Fruit fly (Drosophila melanogaster): ENCODE results near the gene dnc.

dnc gene

dm6 chrX:3273557-3273956 is 97.3 kb downstream of the dnc start:
- no peak for TF ChIP-seq Hnf4 (GFP tag; optimal IDR thresholded peaks at IDR 0.05)
- no peak for TF ChIP-seq dl (GFP tag; optimal IDR thresholded peaks at IDR 0.05; ENCODE audit: insufficient read depth in 1 of 2, partially characterized antibody in 2 of 2)
- TF ChIP-seq foxo (GFP tag; optimal IDR thresholded peaks at IDR 0.05): peak in 1 of 2 experiments; percentile 35
- no peak for TF ChIP-seq N (GFP tag; optimal IDR thresholded peaks at IDR 0.05)
- TF ChIP-seq usp (GFP tag; optimal IDR thresholded peaks at IDR 0.05): no peak
- no peak for TF ChIP-seq Hr78 (GFP tag; optimal IDR thresholded peaks at IDR 0.05)
- TF ChIP-seq CrebA (GFP tag; optimal IDR thresholded peaks at IDR 0.05; ENCODE audit: borderline replicate concordance): no peak
- TF ChIP-seq OdsH (GFP tag; optimal IDR thresholded peaks at IDR 0.05): peak; percentile 5
- TF ChIP-seq Abd-B (GFP tag; optimal IDR thresholded peaks at IDR 0.05): no peak
- no peak for TF ChIP-seq Jra (GFP tag; optimal IDR thresholded peaks at IDR 0.05)
- no peak for TF ChIP-seq Mio (GFP tag; optimal IDR thresholded peaks at IDR 0.05)
- TF ChIP-seq Sp1 (GFP tag; optimal IDR thresholded peaks at IDR 0.05): no peak
- TF ChIP-seq Dfd (GFP tag; optimal IDR thresholded peaks at IDR 0.05): peak; percentile 87
- no peak for TF ChIP-seq Vsx2 (GFP tag; optimal IDR thresholded peaks at IDR 0.05; ENCODE audit: partially characterized antibody)
- no peak for TF ChIP-seq sage (GFP tag; optimal IDR thresholded peaks at IDR 0.05)
- TF ChIP-seq HLH106 (tag; optimal IDR thresholded peaks at IDR 0.05): no peak
- TF ChIP-seq jim (GFP tag; optimal IDR thresholded peaks at IDR 0.05): no peak
- TF ChIP-seq h (GFP tag; optimal IDR thresholded peaks at IDR 0.05): no peak
- TF ChIP-seq Rel (GFP tag; optimal IDR thresholded peaks at IDR 0.05): no peak
- TF ChIP-seq Rel (tag; optimal IDR thresholded peaks at IDR 0.05): no peak
- TF ChIP-seq fru (GFP tag; optimal IDR thresholded peaks at IDR 0.05): no peak
- no peak for TF ChIP-seq CG32264 (GFP tag; optimal IDR thresholded peaks at IDR 0.05)
- TF ChIP-seq brk (GFP tag; optimal IDR thresholded peaks at IDR 0.05): no peak
- no peak for TF ChIP-seq pan (optimal IDR thresholded peaks at IDR 0.05)
- no peak for TF ChIP-seq CG9705 (GFP tag; optimal IDR thresholded peaks at IDR 0.05)

dm6 chrX:3281958-3282357 is 105.7 kb downstream of the dnc start:
- no peak for TF ChIP-seq dl (GFP tag; optimal IDR thresholded peaks at IDR 0.05; ENCODE audit: insufficient read depth in 1 of 2, partially characterized antibody in 2 of 2)
- TF ChIP-seq Dfd (GFP tag; optimal IDR thresholded peaks at IDR 0.05): peak; percentile 30

- TF ChIP-seq sv (GFP tag; optimal IDR thresholded peaks at IDR 0.05) (no peak), dsf (GFP tag; optimal IDR thresholded peaks at IDR 0.05; ENCODE audit: borderline replicate concordance) (no peak), CrebA (GFP tag; optimal IDR thresholded peaks at IDR 0.05; ENCODE audit: borderline replicate concordance) (no peak), br (GFP tag; optimal IDR thresholded peaks at IDR 0.05) (no peak), OdsH (GFP tag; optimal IDR thresholded peaks at IDR 0.05) (no peak), lola (GFP tag; optimal IDR thresholded peaks at IDR 0.05) (no peak), Dfd (GFP tag; optimal IDR thresholded peaks at IDR 0.05) (no peak), Mio (GFP tag; optimal IDR thresholded peaks at IDR 0.05) (no peak), rgr (GFP tag; optimal IDR thresholded peaks at IDR 0.05) (no peak), HLH106 (tag; optimal IDR thresholded peaks at IDR 0.05) (no peak), foxo (GFP tag; optimal IDR thresholded peaks at IDR 0.05) (no peak), N (GFP tag; optimal IDR thresholded peaks at IDR 0.05) (no peak), psq (GFP tag; optimal IDR thresholded peaks at IDR 0.05) (no peak), dmrt93B (GFP tag; optimal IDR thresholded peaks at IDR 0.05) (no peak), brk (GFP tag; optimal IDR thresholded peaks at IDR 0.05) (no peak)
Measured at dm6 chrX:3288247-3288838, 112.1 kb downstream of the dnc start.

- TF ChIP-seq br (GFP tag; optimal IDR thresholded peaks at IDR 0.05): peak; percentile 10
- peak; percentile 23 for TF ChIP-seq rgr (GFP tag; optimal IDR thresholded peaks at IDR 0.05)
- TF ChIP-seq Hnf4 (GFP tag; optimal IDR thresholded peaks at IDR 0.05): no peak
- no peak for TF ChIP-seq Rel (GFP tag; optimal IDR thresholded peaks at IDR 0.05)
- no peak for TF ChIP-seq Rel (tag; optimal IDR thresholded peaks at IDR 0.05)
- TF ChIP-seq psq (GFP tag; optimal IDR thresholded peaks at IDR 0.05): peak; percentile 43
- TF ChIP-seq h (GFP tag; optimal IDR thresholded peaks at IDR 0.05): peak; percentile 41
- TF ChIP-seq OdsH (GFP tag; optimal IDR thresholded peaks at IDR 0.05): peak; percentile 5
- TF ChIP-seq lola (GFP tag; optimal IDR thresholded peaks at IDR 0.05): no peak
- peak; percentile 52 for TF ChIP-seq fru (GFP tag; optimal IDR thresholded peaks at IDR 0.05)
- TF ChIP-seq sv (GFP tag; optimal IDR thresholded peaks at IDR 0.05): no peak
- peak; percentile 97 for TF ChIP-seq Dfd (GFP tag; optimal IDR thresholded peaks at IDR 0.05)
- peak; percentile 44 for TF ChIP-seq N (GFP tag; optimal IDR thresholded peaks at IDR 0.05)
- peak; percentile 68 for TF ChIP-seq pan (optimal IDR thresholded peaks at IDR 0.05)
- no peak for TF ChIP-seq jim (GFP tag; optimal IDR thresholded peaks at IDR 0.05)
- peak; percentile 7 for TF ChIP-seq Sp1 (GFP tag; optimal IDR thresholded peaks at IDR 0.05)
Measured at dm6 chrX:3288909-3289706, 112.9 kb downstream of the dnc start.

Data from whole organism, wandering third instar larva.